Fruit fly (Drosophila melanogaster) whole organism, embryonic: ENCODE data around the gene crc.

Experiments used
- CG10321 ChIP-seq: fragments of 200-800 bp; sonication (Bioruptor generic); IDR thresholded peaks from 2 replicates; pipeline ENCODE4 v1.3.6; 2022; ENCODE audit warnings: missing biosample characterization, missing genetic modification characterization
- CG10431 ChIP-seq: fragments of 200-800 bp; sonication (Bioruptor generic); optimal IDR thresholded peaks from 3 replicates; lab custom pipeline; 2018; ENCODE audit warnings: missing biosample characterization, mild to moderate bottlenecking, missing genetic modification characterization
- CG10543 ChIP-seq: fragments of 200-800 bp; sonication (Bioruptor generic); optimal IDR thresholded peaks from 3 replicates; lab custom pipeline; 2017; ENCODE audit warnings: missing biosample characterization, mild to moderate bottlenecking, missing genetic modification characterization, moderate library complexity
- CG10654 ChIP-seq: fragments of 200-800 bp; sonication (Bioruptor generic); optimal IDR thresholded peaks from 2 replicates; lab custom pipeline; 2016; ENCODE audit warnings: missing biosample characterization, missing genetic modification characterization
- CG12155 ChIP-seq: fragments of 200-800 bp; sonication (Bioruptor generic); optimal IDR thresholded peaks from 3 replicates; lab custom pipeline; 2016; ENCODE audit warnings: missing biosample characterization, missing genetic modification characterization
- CG12219 ChIP-seq: fragments of 200-800 bp; sonication (Bioruptor generic); optimal IDR thresholded peaks from 3 replicates; lab custom pipeline; 2018; ENCODE audit warnings: missing biosample characterization, mild to moderate bottlenecking, missing genetic modification characterization
- CG13624 ChIP-seq: fragments of 200-800 bp; sonication (Bioruptor generic); optimal IDR thresholded peaks from 2 replicates; lab custom pipeline; 2016; ENCODE audit warnings: missing biosample characterization, missing genetic modification characterization
- CG15011 ChIP-seq: fragments of 200-800 bp; sonication (Bioruptor generic); optimal IDR thresholded peaks from 3 replicates; lab custom pipeline; 2018; ENCODE audit warnings: missing biosample characterization, mild to moderate bottlenecking, missing genetic modification characterization
- CG1529 ChIP-seq: fragments of 200-800 bp; sonication (Bioruptor generic); optimal IDR thresholded peaks from 3 replicates; lab custom pipeline; 2018; ENCODE audit warnings: missing biosample characterization, missing genetic modification characterization
- CG15696 ChIP-seq: fragments of 200-800 bp; sonication (Bioruptor generic); optimal IDR thresholded peaks from 2 replicates; lab custom pipeline; 2019; ENCODE audit warnings: missing biosample characterization, mild to moderate bottlenecking, missing genetic modification characterization, moderate library complexity
- CG16813 ChIP-seq: fragments of 200-800 bp; sonication (Bioruptor generic); IDR thresholded peaks from 3 replicates; pipeline ENCODE4 v1.3.6; 2022; ENCODE audit warnings: missing biosample characterization, missing genetic modification characterization; ENCODE audit not compliant: partially characterized antibody
- CG17612 ChIP-seq: fragments of 200-800 bp; sonication (Bioruptor generic); IDR thresholded peaks from 2 replicates; pipeline ENCODE4 v1.3.6; 2022; ENCODE audit warnings: missing biosample characterization, missing genetic modification characterization
- CG18599 ChIP-seq: fragments of 200-800 bp; sonication (Bioruptor generic); optimal IDR thresholded peaks from 3 replicates; lab custom pipeline; 2017; ENCODE audit warnings: missing biosample characterization, missing genetic modification characterization, mild to moderate bottlenecking, moderate library complexity, missing genetic modification reagents
- CG2199 ChIP-seq: fragments of 200-800 bp; sonication (Bioruptor generic); IDR thresholded peaks from 3 replicates; pipeline ENCODE4 v1.3.6; 2022; ENCODE audit warnings: missing biosample characterization, missing genetic modification characterization
- CG2678 ChIP-seq: fragments of 200-800 bp; sonication (Bioruptor generic); optimal IDR thresholded peaks from 3 replicates; lab custom pipeline; 2019; ENCODE audit warnings: missing biosample characterization, mild to moderate bottlenecking, missing genetic modification characterization, moderate library complexity
- CG34224 ChIP-seq: fragments of 200-800 bp; sonication (Bioruptor generic); IDR thresholded peaks from 3 replicates; pipeline ENCODE4 v1.3.6; 2022; ENCODE audit warnings: missing biosample characterization, missing genetic modification characterization; ENCODE audit not compliant: partially characterized antibody
- CG6854 ChIP-seq: fragments of 200-800 bp; sonication (Bioruptor generic); optimal IDR thresholded peaks from 3 replicates; lab custom pipeline; 2017; ENCODE audit warnings: missing biosample characterization, mild to moderate bottlenecking, missing genetic modification characterization
- CG7928 ChIP-seq: fragments of 200-800 bp; sonication (Bioruptor generic); optimal IDR thresholded peaks from 2 replicates; lab custom pipeline; 2017; ENCODE audit warnings: missing biosample characterization, mild to moderate bottlenecking, missing genetic modification characterization
- Doc3 ChIP-seq: fragments of 200-800 bp; sonication (Bioruptor generic); IDR thresholded peaks from 3 replicates; pipeline ENCODE4 v1.3.6; 2022; ENCODE audit warnings: missing biosample characterization, missing genetic modification characterization; ENCODE audit not compliant: partially characterized antibody
- Eip74EF ChIP-seq, 2 experiments: fragments of 200-800 bp in 1 of 2; fragments of >200 bp in 1 of 2; sonication (Bioruptor generic) in 1 of 2; optimal IDR thresholded peaks; 2 replicates each; lab custom pipeline; 2017 to 2019; ENCODE audit warnings: missing biosample characterization in 2 of 2, missing genetic modification characterization in 2 of 2, mild to moderate bottlenecking in 1 of 2, moderate library complexity in 1 of 2
- GATAe ChIP-seq: fragments of 200-800 bp; sonication (Bioruptor generic); conservative IDR thresholded peaks from 2 replicates; pipeline ENCODE4 v1.3.6; 2022; ENCODE audit warnings: missing biosample characterization, missing genetic modification characterization
- Hey ChIP-seq: fragments of 200-800 bp; sonication (Bioruptor generic); optimal IDR thresholded peaks from 3 replicates; lab custom pipeline; 2018; ENCODE audit warnings: missing biosample characterization, mild to moderate bottlenecking, missing genetic modification characterization
- Hmr ChIP-seq: fragments of 200-800 bp; sonication (Bioruptor generic); optimal IDR thresholded peaks from 3 replicates; lab custom pipeline; 2017; ENCODE audit warnings: mild to moderate bottlenecking, missing biosample characterization, missing genetic modification reagents, missing genetic modification characterization
- Hr78 ChIP-seq, 2 experiments: fragments of 200-800 bp in 1 of 2; fragments of >200 bp in 1 of 2; sonication (Bioruptor generic) in 1 of 2; optimal IDR thresholded peaks; 2 replicates each; lab custom pipeline; 2017 to 2019; ENCODE audit warnings: missing biosample characterization in 2 of 2, missing genetic modification characterization in 2 of 2, mild to moderate bottlenecking in 1 of 2, moderate library complexity in 1 of 2
- Sin3A ChIP-seq: fragments of >200 bp; optimal IDR thresholded peaks from 2 replicates; lab custom pipeline; 2018
- Taf1 ChIP-seq: fragments of 200-800 bp; sonication (Bioruptor generic); IDR thresholded peaks from 2 replicates; pipeline ENCODE4 v1.3.6; 2022; ENCODE audit warnings: missing biosample characterization, missing genetic modification characterization
- Vsx1 ChIP-seq: fragments of 200-800 bp; sonication (Bioruptor generic); optimal IDR thresholded peaks from 2 replicates; lab custom pipeline; 2017; ENCODE audit warnings: missing biosample characterization, mild to moderate bottlenecking, missing genetic modification characterization, missing genetic modification reagents
- ab ChIP-seq: fragments of 200-800 bp; sonication (Bioruptor generic); optimal IDR thresholded peaks from 2 replicates; lab custom pipeline; 2016; ENCODE audit warnings: missing biosample characterization, missing genetic modification characterization
- ato ChIP-seq: fragments of 200-800 bp; sonication (Bioruptor generic); IDR thresholded peaks from 2 replicates; pipeline ENCODE4 v1.3.6; 2022; ENCODE audit warnings: missing biosample characterization, missing genetic modification characterization; ENCODE audit not compliant: partially characterized antibody
- az2 ChIP-seq: fragments of 200-800 bp; sonication (Bioruptor generic); optimal IDR thresholded peaks from 3 replicates; lab custom pipeline; 2016; ENCODE audit warnings: missing biosample characterization, missing genetic modification characterization
- br ChIP-seq: fragments of >200 bp; optimal IDR thresholded peaks from 2 replicates; lab custom pipeline; 2017
- caup ChIP-seq: fragments of 200-800 bp; sonication (Bioruptor generic); optimal IDR thresholded peaks from 3 replicates; lab custom pipeline; 2017; ENCODE audit warnings: missing biosample characterization, mild to moderate bottlenecking, missing genetic modification characterization, moderate library complexity; ENCODE audit not compliant: severe bottlenecking
- chif ChIP-seq, 2 experiments: fragments of 200-800 bp; sonication (Bioruptor generic); optimal IDR thresholded peaks; 3 replicates each; lab custom pipeline; 2016; ENCODE audit warnings: missing biosample characterization in 2 of 2, missing genetic modification characterization in 2 of 2
- ci ChIP-seq: fragments of 200-800 bp; sonication (Bioruptor generic); IDR thresholded peaks from 3 replicates; pipeline ENCODE4 v1.3.6; 2022; ENCODE audit warnings: missing biosample characterization, missing genetic modification characterization
- crol ChIP-seq: fragments of 200-800 bp; sonication (Bioruptor generic); IDR thresholded peaks from 2 replicates; pipeline ENCODE4 v1.3.6; 2022; ENCODE audit warnings: missing biosample characterization, missing genetic modification characterization
- dysf ChIP-seq: fragments of 200-800 bp; sonication (Bioruptor generic); IDR thresholded peaks from 3 replicates; pipeline ENCODE4 v1.3.6; 2022; ENCODE audit warnings: missing biosample characterization, missing genetic modification characterization
- fd3F ChIP-seq: fragments of 200-800 bp; sonication (Bioruptor generic); optimal IDR thresholded peaks from 2 replicates; lab custom pipeline; 2018; ENCODE audit warnings: missing biosample characterization, mild to moderate bottlenecking, missing genetic modification characterization, moderate library complexity
- gcm ChIP-seq: fragments of 200-800 bp; sonication (Bioruptor generic); optimal IDR thresholded peaks from 2 replicates; lab custom pipeline; 2019; ENCODE audit warnings: missing biosample characterization, mild to moderate bottlenecking, missing genetic modification characterization, moderate library complexity
- gsb-n ChIP-seq: fragments of 200-800 bp; sonication (Bioruptor generic); optimal IDR thresholded peaks from 3 replicates; lab custom pipeline; 2018; ENCODE audit warnings: missing biosample characterization, mild to moderate bottlenecking, missing genetic modification characterization
- inv ChIP-seq: fragments of 200-800 bp; sonication (Bioruptor generic); IDR thresholded peaks from 2 replicates; pipeline ENCODE4 v1.3.6; 2022; ENCODE audit warnings: missing biosample characterization, missing genetic modification characterization; ENCODE audit not compliant: partially characterized antibody
- kah ChIP-seq: fragments of 200-800 bp; sonication (Bioruptor generic); optimal IDR thresholded peaks from 2 replicates; lab custom pipeline; 2018; ENCODE audit warnings: missing biosample characterization, mild to moderate bottlenecking, missing genetic modification characterization
- lab ChIP-seq: fragments of 200-800 bp; sonication (Bioruptor generic); optimal IDR thresholded peaks from 3 replicates; lab custom pipeline; 2017; ENCODE audit warnings: missing biosample characterization, missing genetic modification characterization, mild to moderate bottlenecking, moderate library complexity, missing genetic modification reagents
- lov ChIP-seq, 2 experiments: fragments of 200-800 bp in 1 of 2; fragments of >200 bp in 1 of 2; sonication (Bioruptor generic) in 1 of 2; IDR thresholded peaks in 1 of 2; optimal IDR thresholded peaks in 1 of 2; 2 replicates in 1 of 2; 3 replicates in 1 of 2; pipeline versions ENCODE4 v1.3.6 to Lab custom; 2017 to 2022; ENCODE audit warnings: missing biosample characterization in 1 of 2, missing genetic modification characterization in 1 of 2
- sens ChIP-seq: fragments of 200-800 bp; sonication (Bioruptor generic); peaks from one replicate; lab custom pipeline; 2016; ENCODE audit warnings: missing biosample characterization, missing genetic modification characterization
- sob ChIP-seq: fragments of 200-800 bp; sonication (Bioruptor generic); IDR thresholded peaks from 2 replicates; pipeline ENCODE4 v1.3.6; 2022; ENCODE audit warnings: missing biosample characterization, missing genetic modification characterization
- tap ChIP-seq: fragments of 200-800 bp; optimal IDR thresholded peaks from 3 replicates; lab custom pipeline; 2019; ENCODE audit warnings: missing biosample characterization, mild to moderate bottlenecking, missing genetic modification characterization, moderate library complexity
- trh ChIP-seq: fragments of 200-800 bp; sonication (Bioruptor generic); optimal IDR thresholded peaks from 2 replicates; lab custom pipeline; 2016; ENCODE audit warnings: missing biosample characterization, missing genetic modification characterization
- tx ChIP-seq: fragments of 200-800 bp; sonication (Bioruptor generic); optimal IDR thresholded peaks from 2 replicates; lab custom pipeline; 2016; ENCODE audit warnings: missing biosample characterization, missing genetic modification characterization

Gene crc

DNA sequence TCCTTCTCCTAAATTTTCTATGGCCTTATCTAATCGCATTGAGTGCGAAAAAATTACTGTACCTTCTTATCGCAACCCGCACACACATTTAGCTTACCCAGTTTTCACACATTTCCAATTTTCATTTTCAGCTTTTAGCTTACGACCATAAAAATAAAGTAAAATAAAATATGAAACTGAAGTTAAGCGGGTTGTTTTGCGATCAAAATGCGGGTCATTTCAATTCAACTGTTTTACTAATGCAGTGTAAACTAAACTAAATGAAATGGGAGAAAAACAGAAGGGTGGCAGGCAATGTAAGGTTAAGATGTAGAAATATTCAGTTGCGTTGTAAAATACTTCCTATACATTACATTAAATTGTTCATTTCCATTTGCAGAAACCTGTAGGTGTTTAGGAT lies 11.5 kb downstream of the crc start (continued):
- TF ChIP-seq CG12155 (GFP tag; lab: Kevin White, UChicago): no peak
- peak; percentile 78 for TF ChIP-seq GATAe (GFP tag; lab: Robert Waterston, UW)
- TF ChIP-seq ci (GFP tag; lab: Robert Waterston, UW): no peak

DNA sequence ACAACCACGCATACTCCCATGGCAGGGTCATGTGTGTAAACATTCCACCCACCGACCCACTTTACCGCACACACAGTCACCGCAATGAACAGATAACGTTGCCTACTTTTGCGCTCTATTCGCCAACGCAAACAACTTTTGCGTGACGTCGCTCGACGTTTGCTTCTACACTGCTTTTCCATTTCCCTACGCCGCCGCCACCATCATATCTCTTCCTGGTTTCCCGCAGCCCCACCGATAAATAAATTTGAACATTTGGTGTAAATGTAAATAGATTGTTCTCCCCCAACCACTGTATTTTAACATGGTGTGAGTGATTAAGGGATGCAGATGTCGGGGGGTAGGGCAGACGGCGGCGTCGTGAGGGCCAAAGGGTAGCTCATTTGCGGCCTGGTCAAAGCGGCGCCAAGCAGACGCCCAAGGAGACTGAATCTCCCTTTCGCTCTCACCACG lies 13.8 kb downstream of the crc start:
- TF ChIP-seq CG2199 (GFP tag; lab: Robert Waterston, UW): peak; percentile 88
- TF ChIP-seq Vsx1 (GFP tag; lab: Kevin White, UChicago): peak; percentile 18
- peak; percentile 94; the same call in 1 of the 2 replicates for TF ChIP-seq crol
- TF ChIP-seq fd3F (GFP tag; lab: Kevin White, UChicago): no peak
- TF ChIP-seq tap (tag; lab: Kevin White, UChicago): peak; percentile 65
- no peak for TF ChIP-seq gsb-n (tag; lab: Kevin White, UChicago)
- TF ChIP-seq sob (GFP tag; lab: Robert Waterston, UW): peak; percentile 39; the same call in 1 of the 2 replicates
- no peak for TF ChIP-seq CG15011 (GFP tag; lab: Kevin White, UChicago)
- no peak for TF ChIP-seq CG6854 (GFP tag; lab: Kevin White, UChicago)
- no peak for TF ChIP-seq CG12219 (GFP tag; lab: Kevin White, UChicago)
- peak; percentile 42 for TF ChIP-seq Hmr
- no peak for TF ChIP-seq Sin3A
- TF ChIP-seq chif (GFP tag; optimal IDR thresholded peaks at IDR 0.05; lab: Kevin White, UChicago): peak in 1 of 2 experiments; percentile 6
- TF ChIP-seq Doc3 (GFP tag; lab: Robert Waterston, UW): no peak
- TF ChIP-seq gcm (GFP tag; lab: Kevin White, UChicago): peak; percentile 73
- peak in 1 of 2 experiments; percentile 50 for TF ChIP-seq Hr78 (GFP tag; optimal IDR thresholded peaks at IDR 0.05; lab: Kevin White, UChicago)
- no peak for TF ChIP-seq az2 (GFP tag; lab: Kevin White, UChicago)
- peak; percentile 44 for TF ChIP-seq lab (GFP tag; lab: Kevin White, UChicago)
- peak; percentile 14 for TF ChIP-seq CG2678 (tag; lab: Kevin White, UChicago)
- TF ChIP-seq CG15696 (tag; lab: Kevin White, UChicago): no peak
- TF ChIP-seq CG10431 (GFP tag; lab: Kevin White, UChicago): peak; percentile 8
- TF ChIP-seq CG13624 (GFP tag; lab: Kevin White, UChicago): no peak
- TF ChIP-seq tx (GFP tag; lab: Kevin White, UChicago): no peak
- no peak for TF ChIP-seq CG17612 (GFP tag; lab: Robert Waterston, UW)
- TF ChIP-seq caup (GFP tag; lab: Kevin White, UChicago): peak; percentile 12
- no peak for TF ChIP-seq Taf1 (GFP tag; lab: Robert Waterston, UW)
- no peak for TF ChIP-seq CG7928 (GFP tag; lab: Kevin White, UChicago)
- no peak for TF ChIP-seq lov (optimal IDR thresholded peaks at IDR 0.05; lab: Kevin White, UChicago)
- no peak for TF ChIP-seq lov (GFP tag; IDR thresholded peaks at IDR 0.05; lab: Robert Waterston, UW)
- TF ChIP-seq Hey (tag; lab: Kevin White, UChicago): peak; percentile 11
- no peak for TF ChIP-seq kah
- no peak for TF ChIP-seq CG10321
- TF ChIP-seq CG1529 (GFP tag; lab: Kevin White, UChicago): peak; percentile 1
- TF ChIP-seq CG10654: no peak
- TF ChIP-seq sens (GFP tag; lab: Kevin White, UChicago): no peak
- no peak for TF ChIP-seq ab (GFP tag; lab: Kevin White, UChicago)
- TF ChIP-seq CG16813 (GFP tag; lab: Robert Waterston, UW): no peak
- peak in 1 of 2 experiments; percentile 28 for TF ChIP-seq Eip74EF (GFP tag; optimal IDR thresholded peaks at IDR 0.05; lab: Kevin White, UChicago)
- TF ChIP-seq CG10543 (GFP tag; lab: Kevin White, UChicago): peak; percentile 30
- no peak for TF ChIP-seq CG34224
- no peak for TF ChIP-seq ato (GFP tag; lab: Robert Waterston, UW)
- peak; percentile 31 for TF ChIP-seq CG18599 (GFP tag; lab: Kevin White, UChicago)
- no peak for TF ChIP-seq dysf
- no peak for TF ChIP-seq inv (GFP tag; lab: Robert Waterston, UW)
- TF ChIP-seq trh (GFP tag; lab: Kevin White, UChicago): no peak
- TF ChIP-seq br (lab: Kevin White, UChicago): no peak
